Fruit fly (Drosophila melanogaster) S2 (cell line): Measurements from ENCODE around the gene Oatp33Eb.

Experiments used
- CG8478 ChIP-seq: fragments of >200 bp; optimal IDR thresholded peaks from 2 replicates; lab custom pipeline; 2018
- CTCF ChIP-seq, 2 experiments: fragments of >200 bp; optimal IDR thresholded peaks; 2 replicates each; lab custom pipeline; 2018

DNA sequence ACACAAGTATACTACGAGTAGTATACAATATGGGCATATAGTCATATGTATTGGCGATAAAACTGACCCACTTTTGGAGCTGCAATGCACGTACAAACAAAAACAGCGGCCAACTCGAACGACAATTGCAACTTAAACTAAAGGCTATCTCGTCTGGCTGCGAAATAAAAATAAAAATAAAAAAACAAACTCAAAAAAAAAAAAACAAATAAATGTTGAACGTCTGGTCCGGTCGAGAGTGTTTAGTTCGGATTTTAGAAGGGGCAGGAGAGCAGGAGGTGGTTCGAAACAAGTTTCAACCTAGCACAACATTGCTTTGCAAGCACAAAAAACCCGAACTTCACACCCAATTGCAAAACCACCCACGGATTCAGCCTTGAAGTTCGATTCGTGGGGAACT lies 23.7 kb downstream of the Oatp33Eb start:
- no peak for TF ChIP-seq CG8478 (lab: Kevin White, UChicago)
- no peak for TF ChIP-seq CTCF (optimal IDR thresholded peaks at IDR 0.05; lab: Kevin White, UChicago)
